Worm (Caenorhabditis elegans): ENCODE results near the gene nhr-93.

- TF ChIP-seq tbx-2 (tag; optimal IDR thresholded peaks at IDR 0.05) = no peak
- no peak for TF ChIP-seq snpc-4 (tag; optimal IDR thresholded peaks at IDR 0.05)
- TF ChIP-seq nhr-77 (tag; optimal IDR thresholded peaks at IDR 0.05) = no peak
- no peak for TF ChIP-seq egl-27 (tag; optimal IDR thresholded peaks at IDR 0.05)
- no peak for TF ChIP-seq C34B4.2 (tag; optimal IDR thresholded peaks at IDR 0.05)
- TF ChIP-seq fos-1 (tag; optimal IDR thresholded peaks at IDR 0.05) = no peak
- no peak for TF ChIP-seq jun-1 (tag; optimal IDR thresholded peaks at IDR 0.05)
- TF ChIP-seq unc-62 (GFP tag; optimal IDR thresholded peaks at IDR 0.05) = no peak
- TF ChIP-seq pqm-1 (tag; optimal IDR thresholded peaks at IDR 0.05) = no peak
- no peak for TF ChIP-seq nhr-11 (tag; optimal IDR thresholded peaks at IDR 0.05)
- no peak for TF ChIP-seq elt-3 (tag; optimal IDR thresholded peaks at IDR 0.05)
- no peak for TF ChIP-seq rnt-1 (tag; optimal IDR thresholded peaks at IDR 0.05)
Observed at ce11 chrV:3585011-3585410, 46.8 kb upstream of the nhr-93 start.

Measured in whole organism, L1 larva.